Worm (Caenorhabditis elegans) whole organism, L2 larva: ENCODE results near the gene B0334.13.
"Not testable (repeated sequence)": the region's sequence is repeated elsewhere in the genome, so short reads cannot be mapped to it uniquely, and the experiment has no call there.

ENCODE experiments used
- C34F6.9 ChIP-seq: fragments of 150-350 bp; optimal IDR thresholded peaks from 2 replicates; lab custom pipeline; 2014; ENCODE audit warnings: missing biosample characterization, missing genetic modification characterization
- F13H6.1 ChIP-seq: sonication (generic microtip); optimal IDR thresholded peaks from 2 replicates; lab custom pipeline; 2016; ENCODE audit warnings: missing genetic modification characterization, missing compliant biosample characterization
- Y55F3AM.14 ChIP-seq: fragments of 200-800 bp; sonication (Bioruptor generic); optimal IDR thresholded peaks from 2 replicates; lab custom pipeline; 2018; ENCODE audit warnings: mild to moderate bottlenecking, missing genetic modification characterization, missing compliant biosample characterization
- ZK546.5 ChIP-seq: sonication (generic microtip); optimal IDR thresholded peaks from 2 replicates; lab custom pipeline; 2017; ENCODE audit warnings: missing biosample characterization, missing genetic modification characterization
- alr-1 ChIP-seq: fragments of 150-350 bp; optimal IDR thresholded peaks from 2 replicates; lab custom pipeline; 2014; ENCODE audit warnings: missing biosample characterization, missing genetic modification characterization
- ceh-82 ChIP-seq: fragments of 150-350 bp; optimal IDR thresholded peaks from 2 replicates; lab custom pipeline; 2014; ENCODE audit warnings: missing biosample characterization, missing genetic modification characterization
- crh-2 ChIP-seq: sonication (generic microtip); optimal IDR thresholded peaks from 2 replicates; lab custom pipeline; 2017; ENCODE audit warnings: missing biosample characterization, missing genetic modification characterization
- egl-27 ChIP-seq: sonication (generic microtip); optimal IDR thresholded peaks from 3 replicates; lab custom pipeline; 2017; ENCODE audit warnings: missing biosample characterization, missing genetic modification reagents, missing genetic modification characterization
- fos-1 ChIP-seq: fragments of 150-350 bp; optimal IDR thresholded peaks from 2 replicates; lab custom pipeline; 2014; ENCODE audit warnings: missing biosample characterization, missing genetic modification characterization
- gmeb-1 ChIP-seq: fragments of 150-350 bp; optimal IDR thresholded peaks from 2 replicates; lab custom pipeline; 2014; ENCODE audit warnings: missing biosample characterization, missing genetic modification characterization
- lin-11 ChIP-seq: fragments of 150-350 bp; sonication (generic microtip); optimal IDR thresholded peaks from 2 replicates; lab custom pipeline; 2014; ENCODE audit warnings: missing biosample characterization, missing genetic modification characterization, inconsistent platforms, mixed read lengths
- lin-13 ChIP-seq: fragments of 150-350 bp; optimal IDR thresholded peaks from 2 replicates; lab custom pipeline; 2014; ENCODE audit warnings: missing biosample characterization, missing genetic modification reagents, missing genetic modification characterization
- lin-39 ChIP-seq: fragments of 150-350 bp; optimal IDR thresholded peaks from 2 replicates; lab custom pipeline; 2014; ENCODE audit warnings: missing biosample characterization, missing genetic modification reagents, missing genetic modification characterization
- lsy-2 ChIP-seq, 2 experiments: fragments of 150-350 bp in 1 of 2; sonication (generic microtip) in 1 of 2; optimal IDR thresholded peaks; 2 replicates each; lab custom pipeline; 2014 to 2017; ENCODE audit warnings: missing biosample characterization in 2 of 2, missing genetic modification characterization in 2 of 2
- mab-5 ChIP-seq: fragments of 150-350 bp; optimal IDR thresholded peaks from 2 replicates; lab custom pipeline; 2014; ENCODE audit warnings: missing biosample characterization, missing genetic modification characterization
- mdl-1 ChIP-seq, 2 experiments: fragments of 150-350 bp in 1 of 2; sonication (generic microtip) in 1 of 2; optimal IDR thresholded peaks; 2 replicates each; lab custom pipeline; 2017; ENCODE audit warnings: missing biosample characterization in 2 of 2, missing genetic modification characterization in 2 of 2
- nhr-129 ChIP-seq: fragments of 150-350 bp; optimal IDR thresholded peaks from 2 replicates; lab custom pipeline; 2014; ENCODE audit warnings: missing biosample characterization, missing genetic modification characterization
- nhr-21 ChIP-seq: fragments of 150-350 bp; optimal IDR thresholded peaks from 2 replicates; lab custom pipeline; 2014; ENCODE audit warnings: missing biosample characterization, missing genetic modification characterization
- nhr-25 ChIP-seq: fragments of 150-350 bp; sonication (generic microtip); optimal IDR thresholded peaks from 3 replicates; lab custom pipeline; 2014; ENCODE audit warnings: missing biosample characterization, missing genetic modification characterization
- nhr-6 ChIP-seq: fragments of 150-350 bp; optimal IDR thresholded peaks from 2 replicates; lab custom pipeline; 2014; ENCODE audit warnings: missing biosample characterization, missing genetic modification characterization
- nhr-77 ChIP-seq: fragments of 150-350 bp; optimal IDR thresholded peaks from 2 replicates; lab custom pipeline; 2014; ENCODE audit warnings: missing biosample characterization, missing genetic modification characterization
- sem-4 ChIP-seq: fragments of 150-350 bp; optimal IDR thresholded peaks from 2 replicates; lab custom pipeline; 2014; ENCODE audit warnings: missing biosample characterization, missing genetic modification reagents, missing genetic modification characterization
- skn-1 ChIP-seq: sonication (generic microtip); optimal IDR thresholded peaks from 2 replicates; lab custom pipeline; 2017; ENCODE audit warnings: missing biosample characterization, missing genetic modification characterization
- sma-3 ChIP-seq: sonication (generic microtip); optimal IDR thresholded peaks from 2 replicates; lab custom pipeline; 2016; ENCODE audit warnings: missing genetic modification reagents, missing genetic modification characterization, missing compliant biosample characterization
- sma-9 ChIP-seq, 2 experiments: fragments of 150-350 bp in 1 of 2; sonication (generic microtip) in 1 of 2; optimal IDR thresholded peaks; 2 replicates each; lab custom pipeline; 2014 to 2016; ENCODE audit warnings: missing genetic modification characterization in 2 of 2, mild to moderate bottlenecking in 1 of 2, missing biosample characterization in 1 of 2, missing compliant biosample characterization in 1 of 2, missing genetic modification reagents in 1 of 2, moderate library complexity in 1 of 2
- snpc-4 ChIP-seq: fragments of 150-350 bp; optimal IDR thresholded peaks from 2 replicates; lab custom pipeline; 2014; ENCODE audit warnings: missing biosample characterization, missing genetic modification characterization
- unc-55 ChIP-seq: fragments of 150-350 bp; sonication (generic microtip); optimal IDR thresholded peaks from 3 replicates; lab custom pipeline; 2014; ENCODE audit warnings: missing biosample characterization, missing genetic modification reagents, missing genetic modification characterization
- zag-1 ChIP-seq: fragments of 150-350 bp; optimal IDR thresholded peaks from 2 replicates; lab custom pipeline; 2014; ENCODE audit warnings: missing biosample characterization, missing genetic modification characterization
- ztf-1 ChIP-seq: fragments of 200-800 bp; sonication (Bioruptor generic); conservative IDR thresholded peaks from 2 replicates; pipeline ENCODE4 v1.3.6; 2022; ENCODE audit warnings: missing genetic modification characterization, missing compliant biosample characterization
- ztf-11 ChIP-seq: sonication (generic microtip); optimal IDR thresholded peaks from 2 replicates; lab custom pipeline; 2017; ENCODE audit warnings: missing biosample characterization, missing genetic modification characterization
- ztf-4 ChIP-seq: fragments of 150-350 bp; optimal IDR thresholded peaks from 2 replicates; lab custom pipeline; 2014; ENCODE audit warnings: missing biosample characterization, missing genetic modification characterization

The B0334.13 gene

DNA sequence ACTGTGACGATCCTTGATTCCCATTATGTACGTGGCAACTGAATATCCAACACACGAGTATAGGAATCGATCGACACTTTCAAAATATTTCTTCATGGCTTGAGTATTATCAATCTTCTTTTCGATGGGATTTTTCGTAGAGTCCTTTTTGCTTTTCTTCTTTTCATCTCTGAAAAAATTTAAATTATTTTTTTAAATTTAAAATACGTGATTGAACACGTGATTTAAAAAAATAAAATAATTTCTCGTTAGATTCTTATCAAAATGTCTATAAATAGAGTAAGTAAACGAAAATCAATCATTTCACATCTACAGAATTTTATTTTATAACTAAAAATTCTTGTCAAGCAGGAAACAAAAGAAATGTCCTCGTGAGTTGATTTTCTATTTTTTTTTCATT lies 33.2 kb downstream of the B0334.13 start, which contains the start of gene Y62F5A.10:
TSS of gene Y62F5A.10 (plus strand) at position 301 of the 400 bp plus-strand sequence.
- TF ChIP-seq unc-55 (GFP tag; lab: Kevin White, UChicago): no peak
- TF ChIP-seq skn-1 (tag; lab: Kevin White, UChicago): no peak
- no peak for TF ChIP-seq nhr-25 (tag; lab: Kevin White, UChicago)
- no peak for TF ChIP-seq ztf-4
- no peak for TF ChIP-seq lin-11 (tag; lab: Kevin White, UChicago)
- no peak for TF ChIP-seq lin-39 (tag; lab: Kevin White, UChicago)

DNA sequence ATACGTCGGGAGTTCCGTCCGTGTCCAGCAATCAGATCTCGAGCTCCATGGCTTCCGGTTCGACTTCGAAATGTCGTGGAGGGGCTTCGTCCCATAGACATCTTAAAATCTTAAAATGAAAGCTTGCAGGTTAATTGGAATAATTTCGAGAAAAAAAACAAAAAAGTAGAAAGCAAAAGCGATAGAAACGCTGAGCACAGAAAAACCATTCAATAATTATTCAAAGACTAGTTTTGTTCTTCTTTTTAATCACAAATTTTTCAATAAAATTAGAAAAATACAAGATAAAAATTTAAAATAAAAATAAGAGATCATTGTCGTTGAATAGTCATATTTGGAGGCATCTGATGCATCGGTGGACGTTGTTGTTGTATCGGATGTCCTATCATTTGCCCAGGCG lies 38.9 kb downstream of the B0334.13 start, which contains the start of gene age-1:
TSS of gene age-1 (minus strand) at position 101 of the 400 bp plus-strand sequence.
- TF ChIP-seq ztf-11 (no peak), lin-11 (tag; lab: Kevin White, UChicago) (no peak), sma-3 (GFP tag; lab: Kevin White, UChicago) (no peak), crh-2 (tag; lab: Kevin White, UChicago) (no peak), ZK546.5 (tag; lab: Kevin White, UChicago) (no peak), alr-1 (tag; lab: Kevin White, UChicago) (no peak)

DNA sequence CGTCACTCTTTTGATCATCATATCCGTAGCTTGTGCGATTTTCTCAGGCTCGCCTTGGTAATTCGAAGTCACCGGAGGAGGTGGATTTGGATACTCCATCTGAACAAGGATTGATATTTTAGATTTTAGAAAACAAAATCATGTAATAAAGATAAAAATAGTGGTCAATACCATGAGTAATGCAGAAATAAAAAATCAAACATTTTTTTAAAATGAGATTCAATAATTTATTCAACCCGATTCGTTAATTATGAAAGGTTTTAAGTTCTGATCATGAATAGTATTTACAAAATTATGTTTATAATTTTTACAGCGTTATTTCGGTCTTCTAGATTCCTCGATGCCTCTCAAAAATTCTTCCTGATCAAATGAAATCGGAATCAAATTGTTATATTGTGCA lies 45.6 kb downstream of the B0334.13 start, which contains the start of gene mdt-8:
TSS of gene mdt-8 (minus strand) at position 101 of the 400 bp plus-strand sequence.
- TF ChIP-seq F13H6.1 (tag; lab: Kevin White, UChicago) (no peak), lin-39 (tag; lab: Kevin White, UChicago) (no peak), sma-3 (GFP tag; lab: Kevin White, UChicago) (no peak), lsy-2 (tag; optimal IDR thresholded peaks at IDR 0.05; lab: Kevin White, UChicago) (no peak), ZK546.5 (tag; lab: Kevin White, UChicago) (no peak), Y55F3AM.14 (GFP tag; lab: Kevin White, UChicago) (no peak), gmeb-1 (tag; lab: Kevin White, UChicago) (no peak), fos-1 (tag; lab: Kevin White, UChicago) (no peak), C34F6.9 (tag; lab: Kevin White, UChicago) (no peak), nhr-77 (tag; lab: Kevin White, UChicago) (no peak), ztf-1 (GFP tag; lab: Robert Waterston, UW) (no peak), ceh-82 (no peak), ztf-4 (no peak)

DNA sequence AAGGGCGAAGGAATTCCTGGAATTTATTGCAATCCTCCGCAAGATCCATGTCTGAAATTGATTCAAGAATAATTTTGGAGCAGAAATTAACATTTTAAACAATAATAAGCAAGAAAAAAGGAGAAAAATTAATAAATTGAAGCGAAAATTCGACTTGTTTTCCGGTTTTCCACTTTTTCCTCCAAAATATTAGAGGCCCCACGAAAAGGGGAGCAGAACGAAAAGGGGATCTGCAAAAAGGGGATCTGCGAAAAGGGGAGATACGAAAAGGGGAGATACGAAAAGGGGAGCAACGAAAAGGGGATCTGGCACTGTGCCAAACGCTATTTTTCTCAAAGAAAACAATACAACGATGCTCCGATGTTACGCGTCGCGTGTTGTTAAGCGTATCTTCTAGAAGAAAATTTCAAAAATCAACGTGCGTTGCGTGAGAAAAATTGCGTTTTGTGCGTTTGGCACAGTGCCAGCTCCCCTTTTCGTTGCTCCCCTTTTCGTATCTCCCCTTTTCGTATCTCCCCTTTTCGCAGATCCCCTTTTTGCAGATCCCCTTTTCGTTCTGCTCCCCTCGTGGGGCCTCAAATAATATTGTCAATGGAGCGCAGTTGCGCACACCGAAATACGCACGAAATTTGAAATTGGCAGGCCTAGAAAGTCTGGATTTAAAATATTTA lies 46.5 kb downstream of the B0334.13 start, which contains the start of gene Y62F5A.12:
TSS of gene Y62F5A.12 (minus strand) at position 51 of the 671 bp plus-strand sequence.
- peak; percentile 5 for TF ChIP-seq nhr-6 (tag; lab: Kevin White, UChicago)
- peak; percentile 73 for TF ChIP-seq Y55F3AM.14 (GFP tag; lab: Kevin White, UChicago)
- TF ChIP-seq lsy-2 (tag; optimal IDR thresholded peaks at IDR 0.05; lab: Kevin White, UChicago): peak; percentile 59 to 81
- TF ChIP-seq sem-4 (tag; lab: Kevin White, UChicago): peak; percentile 50
- TF ChIP-seq mdl-1 (tag; optimal IDR thresholded peaks at IDR 0.05; lab: Kevin White, UChicago): peak in 1 of 2 experiments; percentile 58
- peak; percentile 68 for TF ChIP-seq unc-55 (GFP tag; lab: Kevin White, UChicago)
- peak; percentile 2 for TF ChIP-seq zag-1
- TF ChIP-seq lin-11 (tag; lab: Kevin White, UChicago): peak; percentile 39
- TF ChIP-seq C34F6.9 (tag; lab: Kevin White, UChicago): peak; percentile 62
- TF ChIP-seq ZK546.5 (tag; lab: Kevin White, UChicago): peak; percentile 38
- peak; percentile 10 for TF ChIP-seq snpc-4 (tag; lab: Kevin White, UChicago)
- peak; percentile 5 for TF ChIP-seq mab-5 (tag; lab: Kevin White, UChicago)
- TF ChIP-seq fos-1 (tag; lab: Kevin White, UChicago): peak; percentile 12
- peak; percentile 49 for TF ChIP-seq ztf-4
- peak; percentile 52 for TF ChIP-seq nhr-25 (tag; lab: Kevin White, UChicago)
- TF ChIP-seq gmeb-1 (tag; lab: Kevin White, UChicago): peak; percentile 86
- TF ChIP-seq ceh-82: peak; percentile 65
- TF ChIP-seq lin-13: peak; percentile 88
- peak; percentile 71 for TF ChIP-seq crh-2 (tag; lab: Kevin White, UChicago)
- TF ChIP-seq nhr-129 (tag; lab: Kevin White, UChicago): peak; percentile 69
- peak; percentile 94 for TF ChIP-seq sma-3 (GFP tag; lab: Kevin White, UChicago)
- peak; percentile 88 for TF ChIP-seq sma-9 (GFP tag; optimal IDR thresholded peaks at IDR 0.05; lab: Kevin White, UChicago)
- not testable (repeated sequence) for TF ChIP-seq sma-9 (tag; optimal IDR thresholded peaks at IDR 0.05; lab: Kevin White, UChicago)
- TF ChIP-seq F13H6.1 (tag; lab: Kevin White, UChicago): peak; percentile 89
- TF ChIP-seq egl-27 (tag; lab: Kevin White, UChicago): peak; percentile 64
- TF ChIP-seq nhr-21 (tag; lab: Kevin White, UChicago): peak; percentile 54
